Worm (Caenorhabditis elegans) whole organism, early embryonic: ENCODE measurements around the gene egl-13.

Source experiments
- ama-1 ChIP-seq: fragments of 150-350 bp; optimal IDR thresholded peaks from 2 replicates; lab custom pipeline; 2014
- ets-7 ChIP-seq: sonication (generic microtip); optimal IDR thresholded peaks from 2 replicates; lab custom pipeline; 2016; ENCODE audit warnings: missing genotype, missing genetic modification characterization, missing compliant biosample characterization
- hmg-4 ChIP-seq: fragments of 200-800 bp; sonication (Bioruptor generic); optimal IDR thresholded peaks from 2 replicates; lab custom pipeline; 2018; ENCODE audit warnings: mild to moderate bottlenecking, missing genetic modification characterization, missing compliant biosample characterization

ce11 chrX:5645606-5646005 is 18.0 kb upstream of the egl-13 start:
- TF ChIP-seq ama-1 (no peak), ets-7 (tag; lab: Kevin White, UChicago) (no peak), hmg-4 (GFP tag; lab: Kevin White, UChicago) (no peak)
